Fruit fly (Drosophila melanogaster): ENCODE data around the gene Meltrin.

The Meltrin gene

dm6 chr3R:14654976-14655896 is 41.9 kb downstream of the Meltrin start (continued):
- peak; percentile 92 for TF ChIP-seq CG10366 (GFP tag; IDR thresholded peaks at IDR 0.05)
- TF ChIP-seq CG11093 (GFP tag; IDR thresholded peaks at IDR 0.05): peak; percentile 88
- peak; percentile 93 for TF ChIP-seq CG12219 (GFP tag; optimal IDR thresholded peaks at IDR 0.05)
- TF ChIP-seq fd96Cb (tag; optimal IDR thresholded peaks at IDR 0.05): peak; percentile 90
- peak; percentile 64 for TF ChIP-seq Lhr (GFP tag; optimal IDR thresholded peaks at IDR 0.05)
- peak; percentile 94 for TF ChIP-seq caup (GFP tag; optimal IDR thresholded peaks at IDR 0.05; ENCODE audit: severe bottlenecking)
- peak; percentile 82 for TF ChIP-seq CG4730 (GFP tag; IDR thresholded peaks at IDR 0.05)
- peak; percentile 93 for TF ChIP-seq CG33557 (GFP tag; optimal IDR thresholded peaks at IDR 0.05)
- peak; percentile 87 for TF ChIP-seq CG8290 (GFP tag; optimal IDR thresholded peaks at IDR 0.05)
- TF ChIP-seq CG8290 (tag; optimal IDR thresholded peaks at IDR 0.05): peak; percentile 74 to 97
- peak; percentile 86 for TF ChIP-seq repo (GFP tag; optimal IDR thresholded peaks at IDR 0.05)
- peak; percentile 67; the same call in 1 of the 3 replicates for TF ChIP-seq jigr1 (GFP tag; IDR thresholded peaks at IDR 0.05)
- TF ChIP-seq nerfin-2 (GFP tag; IDR thresholded peaks at IDR 0.05; ENCODE audit: partially characterized antibody): no peak
- TF ChIP-seq CG9797 (GFP tag; optimal IDR thresholded peaks at IDR 0.05): peak; percentile 27
- TF ChIP-seq fu2 (GFP tag; optimal IDR thresholded peaks at IDR 0.05): peak; percentile 90
- peak; percentile 92 for TF ChIP-seq Rx (GFP tag; IDR thresholded peaks at IDR 0.05)
- peak; percentile 86 for TF ChIP-seq al (GFP tag; IDR thresholded peaks at IDR 0.05)
- no peak for TF ChIP-seq hth (optimal IDR thresholded peaks at IDR 0.05)
- TF ChIP-seq ap (GFP tag; IDR thresholded peaks at IDR 0.05): peak; percentile 87
- TF ChIP-seq GATAe (GFP tag; conservative IDR thresholded peaks at IDR 0.05): no peak; the same call in 1 of the 2 replicates
- no peak for TF ChIP-seq CG9437 (GFP tag; optimal IDR thresholded peaks at IDR 0.05)
- peak in 1 of 3 experiments; percentile 91 for TF ChIP-seq lola (GFP tag; optimal IDR thresholded peaks at IDR 0.05)
- peak; percentile 91 for TF ChIP-seq ac (GFP tag; optimal IDR thresholded peaks at IDR 0.05)
- TF ChIP-seq Oaz (GFP tag; IDR thresholded peaks at IDR 0.05): peak; percentile 84
- peak; percentile 94 for TF ChIP-seq CG17359 (tag; optimal IDR thresholded peaks at IDR 0.05)
- peak; percentile 90 for TF ChIP-seq tgo (GFP tag; IDR thresholded peaks at IDR 0.05)
- peak; percentile 82 for TF ChIP-seq CG31441 (GFP tag; IDR thresholded peaks at IDR 0.05)
- peak; percentile 91 for TF ChIP-seq CG8388 (GFP tag; optimal IDR thresholded peaks at IDR 0.05)
- no peak for TF ChIP-seq mld (GFP tag; IDR thresholded peaks at IDR 0.05; ENCODE audit: partially characterized antibody)
- no peak for TF ChIP-seq grn (GFP tag; optimal IDR thresholded peaks at IDR 0.05)
- TF ChIP-seq CG18476 (GFP tag; optimal IDR thresholded peaks at IDR 0.05): peak; percentile 91
- peak; percentile 92 for TF ChIP-seq D19A (tag; optimal IDR thresholded peaks at IDR 0.05)
- peak; percentile 51 for TF ChIP-seq ftz-f1 (GFP tag; optimal IDR thresholded peaks at IDR 0.05)
- peak; percentile 90 for TF ChIP-seq pum (GFP tag; optimal IDR thresholded peaks at IDR 0.05)
- TF ChIP-seq CG11504 (tag; optimal IDR thresholded peaks at IDR 0.05): peak; percentile 93
- TF ChIP-seq gcm2 (GFP tag; optimal IDR thresholded peaks at IDR 0.05): peak; percentile 52
- peak; percentile 88 for TF ChIP-seq da (GFP tag; optimal IDR thresholded peaks at IDR 0.05)
- TF ChIP-seq Hr51 (GFP tag; optimal IDR thresholded peaks at IDR 0.05): peak; percentile 81 to 94
- no peak for TF ChIP-seq prd (optimal IDR thresholded peaks at IDR 0.05)
- TF ChIP-seq prd (GFP tag; IDR thresholded peaks at IDR 0.05): peak; percentile 93
- TF ChIP-seq eyg (GFP tag; optimal IDR thresholded peaks at IDR 0.05): peak; percentile 86
- TF ChIP-seq Tbp (GFP tag; optimal IDR thresholded peaks at IDR 0.05): no peak
- TF ChIP-seq dysf (GFP tag; IDR thresholded peaks at IDR 0.05): peak; percentile 95
- TF ChIP-seq lilli (GFP tag; optimal IDR thresholded peaks at IDR 0.05): peak; percentile 95
- peak; percentile 89 for TF ChIP-seq CG32767 (GFP tag; IDR thresholded peaks at IDR 0.05)
- TF ChIP-seq CG6813 (GFP tag; optimal IDR thresholded peaks at IDR 0.05): peak; percentile 95
- TF ChIP-seq CG16813 (GFP tag; IDR thresholded peaks at IDR 0.05; ENCODE audit: partially characterized antibody): peak; percentile 55
- TF ChIP-seq esg (GFP tag; conservative IDR thresholded peaks at IDR 0.05): peak; percentile 90
- peak; percentile 90 for TF ChIP-seq CG10462 (GFP tag; optimal IDR thresholded peaks at IDR 0.05)

Data from whole organism, embryonic.